Fruit fly (Drosophila melanogaster) whole organism, embryonic: Measurements from ENCODE around the gene Bacc.

Experiments
- Abd-B ChIP-seq: fragments of 200-800 bp; sonication (Bioruptor generic); optimal IDR thresholded peaks from 2 replicates; lab custom pipeline; 2018; ENCODE audit warnings: missing biosample characterization, mild to moderate bottlenecking, missing genetic modification characterization, moderate library complexity
- CG11504 ChIP-seq: fragments of 200-800 bp; sonication (Bioruptor generic); optimal IDR thresholded peaks from 3 replicates; lab custom pipeline; 2019; ENCODE audit warnings: missing biosample characterization, mild to moderate bottlenecking, missing genetic modification characterization, moderate library complexity
- CG12071 ChIP-seq: fragments of 200-800 bp; sonication (Bioruptor generic); optimal IDR thresholded peaks from 3 replicates; lab custom pipeline; 2018; ENCODE audit warnings: missing biosample characterization, mild to moderate bottlenecking, missing genetic modification characterization
- CG13775 ChIP-seq: fragments of 200-800 bp; sonication (Bioruptor generic); optimal IDR thresholded peaks from 3 replicates; lab custom pipeline; 2017; ENCODE audit warnings: missing biosample characterization, mild to moderate bottlenecking, missing genetic modification characterization
- CG14441 ChIP-seq: fragments of 200-800 bp; sonication (Bioruptor generic); IDR thresholded peaks from 2 replicates; pipeline ENCODE4 v1.3.6; 2022; ENCODE audit warnings: missing biosample characterization, missing genetic modification characterization
- CG15011 ChIP-seq: fragments of 200-800 bp; sonication (Bioruptor generic); optimal IDR thresholded peaks from 3 replicates; lab custom pipeline; 2018; ENCODE audit warnings: missing biosample characterization, mild to moderate bottlenecking, missing genetic modification characterization
- CG1529 ChIP-seq: fragments of 200-800 bp; sonication (Bioruptor generic); optimal IDR thresholded peaks from 3 replicates; lab custom pipeline; 2018; ENCODE audit warnings: missing biosample characterization, missing genetic modification characterization
- CG1603 ChIP-seq: fragments of 200-800 bp; sonication (Bioruptor generic); optimal IDR thresholded peaks from 2 replicates; lab custom pipeline; 2019; ENCODE audit warnings: missing biosample characterization, mild to moderate bottlenecking, missing genetic modification characterization, moderate library complexity
- CG17612 ChIP-seq: fragments of 200-800 bp; sonication (Bioruptor generic); IDR thresholded peaks from 2 replicates; pipeline ENCODE4 v1.3.6; 2022; ENCODE audit warnings: missing biosample characterization, missing genetic modification characterization
- CG18476 ChIP-seq: fragments of 200-800 bp; sonication (Bioruptor generic); optimal IDR thresholded peaks from 2 replicates; lab custom pipeline; 2016; ENCODE audit warnings: missing biosample characterization, mild to moderate bottlenecking, missing genetic modification characterization
- CG34376 ChIP-seq: fragments of 200-800 bp; sonication (Bioruptor generic); optimal IDR thresholded peaks from 2 replicates; lab custom pipeline; 2018; ENCODE audit warnings: missing biosample characterization, mild to moderate bottlenecking, missing genetic modification characterization
- CG4328 ChIP-seq: fragments of 200-800 bp; sonication (Bioruptor generic); optimal IDR thresholded peaks from 3 replicates; lab custom pipeline; 2017; ENCODE audit warnings: missing biosample characterization, missing genetic modification reagents, missing genetic modification characterization
- CG7357 ChIP-seq: fragments of 200-800 bp; sonication (Bioruptor generic); IDR thresholded peaks from 3 replicates; pipeline ENCODE4 v1.3.6; 2022; ENCODE audit warnings: missing biosample characterization, missing genetic modification characterization
- CG7963 ChIP-seq: fragments of 200-800 bp; sonication (Bioruptor generic); IDR thresholded peaks from 3 replicates; pipeline ENCODE4 v1.3.6; 2022; ENCODE audit warnings: missing biosample characterization, missing genetic modification characterization; ENCODE audit not compliant: partially characterized antibody
- CG8944 ChIP-seq: fragments of 200-800 bp; sonication (Bioruptor generic); optimal IDR thresholded peaks from 3 replicates; lab custom pipeline; 2016; ENCODE audit warnings: missing biosample characterization, missing genetic modification characterization
- CG9437 ChIP-seq: fragments of 200-800 bp; sonication (Bioruptor generic); optimal IDR thresholded peaks from 2 replicates; lab custom pipeline; 2018; ENCODE audit warnings: missing biosample characterization, mild to moderate bottlenecking, missing genetic modification characterization
- CG9817 ChIP-seq: fragments of 200-800 bp; sonication (Bioruptor generic); optimal IDR thresholded peaks from 2 replicates; lab custom pipeline; 2018; ENCODE audit warnings: missing biosample characterization, mild to moderate bottlenecking, missing genetic modification characterization, moderate library complexity
- CG9932 ChIP-seq: fragments of 200-800 bp; sonication (Bioruptor generic); IDR thresholded peaks from 2 replicates; pipeline ENCODE4 v1.3.6; 2022; ENCODE audit warnings: missing biosample characterization, missing genetic modification characterization
- CkIIα-i1 ChIP-seq: fragments of 200-800 bp; sonication (Bioruptor generic); IDR thresholded peaks from 2 replicates; pipeline ENCODE4 v1.3.6; 2022; ENCODE audit warnings: missing biosample characterization, missing genetic modification characterization
- CoRest ChIP-seq: fragments of 200-800 bp; sonication (Bioruptor generic); optimal IDR thresholded peaks from 3 replicates; lab custom pipeline; 2018; ENCODE audit warnings: missing biosample characterization, mild to moderate bottlenecking, missing genetic modification characterization, moderate library complexity
- Dad ChIP-seq: fragments of 200-800 bp; sonication (Bioruptor generic); optimal IDR thresholded peaks from 3 replicates; lab custom pipeline; 2016; ENCODE audit warnings: missing biosample characterization, missing genetic modification characterization
- Deaf1 ChIP-seq: fragments of 200-800 bp; optimal IDR thresholded peaks from 3 replicates; lab custom pipeline; 2019; ENCODE audit warnings: missing biosample characterization, mild to moderate bottlenecking, missing genetic modification characterization, moderate library complexity
- Eip74EF ChIP-seq, 2 experiments: fragments of 200-800 bp in 1 of 2; fragments of >200 bp in 1 of 2; sonication (Bioruptor generic) in 1 of 2; optimal IDR thresholded peaks; 2 replicates each; lab custom pipeline; 2017 to 2019; ENCODE audit warnings: missing biosample characterization in 2 of 2, missing genetic modification characterization in 2 of 2, mild to moderate bottlenecking in 1 of 2, moderate library complexity in 1 of 2
- Nf-YA ChIP-seq: fragments of 200-800 bp; sonication (Bioruptor generic); IDR thresholded peaks from 2 replicates; pipeline ENCODE4 v1.3.6; 2022; ENCODE audit warnings: missing biosample characterization, missing genetic modification characterization
- PHDP ChIP-seq: fragments of 200-800 bp; sonication (Bioruptor generic); optimal IDR thresholded peaks from 3 replicates; lab custom pipeline; 2018; ENCODE audit warnings: missing biosample characterization, mild to moderate bottlenecking, missing genetic modification characterization, moderate library complexity
- Poxn ChIP-seq: fragments of 200-800 bp; sonication (Bioruptor generic); IDR thresholded peaks from 2 replicates; pipeline ENCODE4 v1.3.6; 2022; ENCODE audit warnings: missing biosample characterization, missing genetic modification characterization
- Rfx ChIP-seq: fragments of 200-800 bp; sonication (Bioruptor generic); IDR thresholded peaks from 2 replicates; pipeline ENCODE4 v1.3.6; 2022; ENCODE audit warnings: missing biosample characterization, missing genetic modification characterization
- Sin3A ChIP-seq: fragments of >200 bp; optimal IDR thresholded peaks from 2 replicates; lab custom pipeline; 2018
- Taf1 ChIP-seq: fragments of 200-800 bp; sonication (Bioruptor generic); IDR thresholded peaks from 2 replicates; pipeline ENCODE4 v1.3.6; 2022; ENCODE audit warnings: missing biosample characterization, missing genetic modification characterization
- YL-1 ChIP-seq: fragments of 200-800 bp; sonication (Bioruptor generic); optimal IDR thresholded peaks from 3 replicates; lab custom pipeline; 2017; ENCODE audit warnings: missing biosample characterization, mild to moderate bottlenecking, missing genetic modification characterization
- ab ChIP-seq: fragments of 200-800 bp; sonication (Bioruptor generic); optimal IDR thresholded peaks from 2 replicates; lab custom pipeline; 2016; ENCODE audit warnings: missing biosample characterization, missing genetic modification characterization
- bsh ChIP-seq, 2 experiments: fragments of 200-800 bp; sonication (Bioruptor generic); optimal IDR thresholded peaks; 2 replicates each; lab custom pipeline; 2017 to 2018; ENCODE audit warnings: mild to moderate bottlenecking in 2 of 2, missing biosample characterization in 2 of 2, missing genetic modification characterization in 2 of 2, moderate library complexity in 1 of 2
- chinmo ChIP-seq: fragments of 200-800 bp; sonication (Bioruptor generic); IDR thresholded peaks from 4 replicates; pipeline ENCODE4 v1.3.6; 2022; ENCODE audit warnings: missing biosample characterization, missing genetic modification characterization; ENCODE audit not compliant: partially characterized antibody
- crp ChIP-seq, 2 experiments: fragments of 200-800 bp; sonication (Bioruptor generic); optimal IDR thresholded peaks; 2 replicates in 1 of 2; 3 replicates in 1 of 2; lab custom pipeline; 2017; ENCODE audit warnings: missing biosample characterization in 2 of 2, missing genetic modification characterization in 2 of 2, mild to moderate bottlenecking in 1 of 2, moderate library complexity in 1 of 2
- dimm ChIP-seq: fragments of 200-800 bp; sonication (Bioruptor generic); IDR thresholded peaks from 2 replicates; pipeline ENCODE4 v1.3.6; 2022; ENCODE audit warnings: missing biosample characterization, missing genetic modification characterization
- fd102C ChIP-seq: fragments of 200-800 bp; sonication (Bioruptor generic); optimal IDR thresholded peaks from 2 replicates; lab custom pipeline; 2018; ENCODE audit warnings: missing biosample characterization, mild to moderate bottlenecking, missing genetic modification characterization, moderate library complexity
- fu2 ChIP-seq: fragments of 200-800 bp; sonication (Bioruptor generic); optimal IDR thresholded peaks from 2 replicates; lab custom pipeline; 2016; ENCODE audit warnings: missing biosample characterization, missing genetic modification characterization
- grau ChIP-seq: fragments of 200-800 bp; optimal IDR thresholded peaks from 3 replicates; lab custom pipeline; 2019; ENCODE audit warnings: missing biosample characterization, mild to moderate bottlenecking, missing genetic modification characterization, moderate library complexity
- h ChIP-seq: fragments of >200 bp; optimal IDR thresholded peaks from 2 replicates; lab custom pipeline; 2017
- her ChIP-seq: fragments of 200-800 bp; sonication (Bioruptor generic); optimal IDR thresholded peaks from 2 replicates; lab custom pipeline; 2016; ENCODE audit warnings: missing biosample characterization, missing genetic modification characterization
- jing ChIP-seq: fragments of 200-800 bp; sonication (Bioruptor generic); optimal IDR thresholded peaks from 2 replicates; lab custom pipeline; 2018; ENCODE audit warnings: missing biosample characterization, mild to moderate bottlenecking, missing genetic modification characterization
- klu ChIP-seq: fragments of 200-800 bp; sonication (Bioruptor generic); IDR thresholded peaks from 2 replicates; pipeline ENCODE4 v1.3.6; 2022; ENCODE audit warnings: missing biosample characterization, missing genetic modification characterization
- onecut ChIP-seq: fragments of 200-800 bp; sonication (Bioruptor generic); IDR thresholded peaks from 2 replicates; pipeline ENCODE4 v1.3.6; 2022; ENCODE audit warnings: missing biosample characterization, missing genetic modification characterization
- pfk ChIP-seq: fragments of 200-800 bp; sonication (Bioruptor generic); optimal IDR thresholded peaks from 2 replicates; lab custom pipeline; 2018; ENCODE audit warnings: missing biosample characterization, mild to moderate bottlenecking, missing genetic modification characterization, moderate library complexity
- phol ChIP-seq: fragments of 200-800 bp; sonication (Bioruptor generic); optimal IDR thresholded peaks from 3 replicates; lab custom pipeline; 2018; ENCODE audit warnings: missing biosample characterization, mild to moderate bottlenecking, missing genetic modification characterization, moderate library complexity
- ranshi ChIP-seq: fragments of 200-800 bp; sonication (Bioruptor generic); IDR thresholded peaks from 2 replicates; pipeline ENCODE4 v1.3.6; 2022; ENCODE audit warnings: missing biosample characterization, missing genetic modification characterization
- run ChIP-seq: fragments of 200-800 bp; sonication (Bioruptor generic); optimal IDR thresholded peaks from 3 replicates; lab custom pipeline; 2018; ENCODE audit warnings: missing biosample characterization, mild to moderate bottlenecking, missing genetic modification characterization
- salm ChIP-seq: fragments of 200-800 bp; sonication (Bioruptor generic); optimal IDR thresholded peaks from 2 replicates; lab custom pipeline; 2018; ENCODE audit warnings: missing biosample characterization, mild to moderate bottlenecking, missing genetic modification characterization
- sd ChIP-seq: fragments of 200-800 bp; sonication (Bioruptor generic); optimal IDR thresholded peaks from 3 replicates; lab custom pipeline; 2018; ENCODE audit warnings: missing biosample characterization, mild to moderate bottlenecking, missing genetic modification characterization, moderate library complexity

The Bacc gene

dm6 chr2L:2748480-2749143, 3.6 kb upstream of the Bacc start (continued):
- TF ChIP-seq CG17612: peak; percentile 67; the same call in 1 of the 2 replicates
- peak; percentile 46 for TF ChIP-seq sd
- no peak for TF ChIP-seq h (lab: Kevin White, UChicago)
- TF ChIP-seq Dad (GFP tag; lab: Kevin White, UChicago): peak; percentile 78
- peak; percentile 2 for TF ChIP-seq ab (GFP tag; lab: Kevin White, UChicago)
- peak in 1 of 2 experiments; percentile 4 for TF ChIP-seq Eip74EF (GFP tag; optimal IDR thresholded peaks at IDR 0.05; lab: Kevin White, UChicago)
- TF ChIP-seq CG12071: no peak
- TF ChIP-seq CG13775 (GFP tag; lab: Kevin White, UChicago): peak; percentile 87
- TF ChIP-seq grau (tag; lab: Kevin White, UChicago): peak; percentile 93
- TF ChIP-seq CG7357 (GFP tag; lab: Robert Waterston, UW): peak; percentile 72
- 0 out of 4 replicates have a peak, but pooled peaks have one; percentile 1 for TF ChIP-seq chinmo
- TF ChIP-seq CG4328 (GFP tag; lab: Kevin White, UChicago): peak; percentile 83
- TF ChIP-seq CG8944 (GFP tag; lab: Kevin White, UChicago): peak; percentile 80
- TF ChIP-seq bsh (GFP tag; optimal IDR thresholded peaks at IDR 0.05; lab: Kevin White, UChicago): peak; percentile 42 to 77
- 0 out of 2 replicates have a peak, but pooled peaks have one; percentile 25 for TF ChIP-seq dimm (GFP tag; lab: Robert Waterston, UW)
- peak; percentile 76 for TF ChIP-seq Deaf1
- peak; percentile 60 for TF ChIP-seq jing (GFP tag; lab: Kevin White, UChicago)
- TF ChIP-seq Rfx (GFP tag; lab: Robert Waterston, UW): peak; percentile 95
- peak; percentile 1 for TF ChIP-seq salm (tag; lab: Kevin White, UChicago)
- peak; percentile 83 for TF ChIP-seq ranshi (GFP tag; lab: Robert Waterston, UW)
- peak in 1 of 2 experiments; percentile 64 for TF ChIP-seq crp (GFP tag; optimal IDR thresholded peaks at IDR 0.05; lab: Kevin White, UChicago)
- peak; percentile 78 for TF ChIP-seq her (GFP tag; lab: Kevin White, UChicago)
- TF ChIP-seq CG9817 (tag; lab: Kevin White, UChicago): peak; percentile 89
- TF ChIP-seq CG1603 (tag; lab: Kevin White, UChicago): peak; percentile 85
- peak; percentile 66 for TF ChIP-seq Sin3A (lab: Kevin White, UChicago)
- TF ChIP-seq PHDP (tag; lab: Kevin White, UChicago): peak; percentile 83
- peak; percentile 87 for TF ChIP-seq CG9437 (GFP tag; lab: Kevin White, UChicago)
- peak; percentile 94 for TF ChIP-seq CG34376 (GFP tag; lab: Kevin White, UChicago)
- peak; percentile 67 for TF ChIP-seq run (tag; lab: Kevin White, UChicago)
- 0 out of 2 replicates have a peak, but pooled peaks have one; percentile 31 for TF ChIP-seq CkIIα-i1 (GFP tag; lab: Robert Waterston, UW)
- peak; percentile 81 for TF ChIP-seq klu (GFP tag; lab: Robert Waterston, UW)
- peak; percentile 94 for TF ChIP-seq CoRest (tag; lab: Kevin White, UChicago)
- no peak for TF ChIP-seq CG15011 (GFP tag; lab: Kevin White, UChicago)
- peak; percentile 86 for TF ChIP-seq YL-1
- peak; percentile 35; the same call in 1 of the 3 replicates for TF ChIP-seq CG7963
- peak; percentile 60 for TF ChIP-seq pfk
- TF ChIP-seq onecut (GFP tag; lab: Robert Waterston, UW): peak; percentile 76
- TF ChIP-seq CG1529 (GFP tag; lab: Kevin White, UChicago): peak; percentile 55
- TF ChIP-seq CG14441 (GFP tag; lab: Robert Waterston, UW): peak; percentile 86
- peak; percentile 77 for TF ChIP-seq fu2
- TF ChIP-seq Taf1 (GFP tag; lab: Robert Waterston, UW): peak; percentile 59
- peak; percentile 46; the same call in 1 of the 2 replicates for TF ChIP-seq Poxn (GFP tag; lab: Robert Waterston, UW)
- peak; percentile 64; the same call in 1 of the 2 replicates for TF ChIP-seq Nf-YA (GFP tag; lab: Robert Waterston, UW)
- peak; percentile 86 for TF ChIP-seq phol
- peak; percentile 91 for TF ChIP-seq CG11504 (tag; lab: Kevin White, UChicago)
- peak; percentile 96 for TF ChIP-seq CG9932 (GFP tag; lab: Robert Waterston, UW)
- peak; percentile 79 for TF ChIP-seq Abd-B (GFP tag; lab: Kevin White, UChicago)
- TF ChIP-seq fd102C (GFP tag; lab: Kevin White, UChicago): peak; percentile 27
- peak; percentile 73 for TF ChIP-seq CG18476 (GFP tag; lab: Kevin White, UChicago)
